Worm (Caenorhabditis elegans) whole organism, late embryonic: Measurements from ENCODE around the gene wht-6.
A peak's percentile ranks its signal among the peaks of the same experiment; 100 is the strongest.

Experiments used
- C08G9.2 ChIP-seq: sonication (generic microtip); optimal IDR thresholded peaks from 2 replicates; lab custom pipeline; 2016; ENCODE audit warnings: mild to moderate bottlenecking, missing genetic modification characterization, moderate library complexity, missing compliant biosample characterization
- F13H6.1 ChIP-seq: sonication (generic microtip); optimal IDR thresholded peaks from 2 replicates; lab custom pipeline; 2016; ENCODE audit warnings: missing genetic modification characterization, missing compliant biosample characterization
- K09A11.1 ChIP-seq: sonication (generic microtip); optimal IDR thresholded peaks from 2 replicates; lab custom pipeline; 2017; ENCODE audit warnings: antibody characterized with exemption, mild to moderate bottlenecking, missing genetic modification characterization, missing compliant biosample characterization; ENCODE audit not compliant: insufficient read depth
- T23F11.4 ChIP-seq: fragments of 200-800 bp; sonication (Bioruptor generic); optimal IDR thresholded peaks from 2 replicates; lab custom pipeline; 2018; ENCODE audit warnings: mild to moderate bottlenecking, missing genetic modification characterization, missing compliant biosample characterization
- ahr-1 ChIP-seq: sonication (generic microtip); optimal IDR thresholded peaks from 2 replicates; lab custom pipeline; 2016; ENCODE audit warnings: missing genetic modification characterization, missing compliant biosample characterization
- ama-1 ChIP-seq: fragments of 150-350 bp; optimal IDR thresholded peaks from 2 replicates; lab custom pipeline; 2014
- ceh-14 ChIP-seq: sonication (generic microtip); optimal IDR thresholded peaks from 2 replicates; lab custom pipeline; 2016; ENCODE audit warnings: missing genotype, missing genetic modification characterization, missing compliant biosample characterization
- ceh-2 ChIP-seq: sonication (generic microtip); optimal IDR thresholded peaks from 2 replicates; lab custom pipeline; 2016; ENCODE audit warnings: missing genotype, missing genetic modification characterization, missing compliant biosample characterization
- ceh-22 ChIP-seq: sonication (generic microtip); optimal IDR thresholded peaks from 2 replicates; lab custom pipeline; 2017; ENCODE audit warnings: missing biosample characterization, missing genetic modification characterization
- ceh-24 ChIP-seq: sonication (generic microtip); optimal IDR thresholded peaks from 2 replicates; lab custom pipeline; 2016; ENCODE audit warnings: mild to moderate bottlenecking, missing genetic modification characterization, missing compliant biosample characterization
- ceh-31 ChIP-seq: sonication (generic microtip); optimal IDR thresholded peaks from 2 replicates; lab custom pipeline; 2016; ENCODE audit warnings: missing genetic modification characterization, missing compliant biosample characterization
- ceh-34 ChIP-seq: sonication (generic microtip); optimal IDR thresholded peaks from 2 replicates; lab custom pipeline; 2016; ENCODE audit warnings: mild to moderate bottlenecking, missing genetic modification characterization, missing compliant biosample characterization
- ceh-45 ChIP-seq: fragments of 200-800 bp; sonication (Bioruptor generic); IDR thresholded peaks from 2 replicates; pipeline ENCODE4 v1.3.6; 2022; ENCODE audit warnings: missing genetic modification reagents, missing genetic modification characterization, missing compliant biosample characterization
- ceh-48 ChIP-seq: sonication (generic microtip); optimal IDR thresholded peaks from 2 replicates; lab custom pipeline; 2016; ENCODE audit warnings: missing genetic modification characterization, inconsistent platforms, missing compliant biosample characterization
- ceh-9 ChIP-seq: sonication (generic microtip); optimal IDR thresholded peaks from 2 replicates; lab custom pipeline; 2016; ENCODE audit warnings: mild to moderate bottlenecking, missing genetic modification characterization, inconsistent platforms, missing compliant biosample characterization
- che-1 ChIP-seq: sonication (generic microtip); optimal IDR thresholded peaks from 2 replicates; lab custom pipeline; 2016; ENCODE audit warnings: mild to moderate bottlenecking, missing genetic modification characterization, missing compliant biosample characterization
- dmd-4 ChIP-seq: sonication (generic microtip); optimal IDR thresholded peaks from 2 replicates; lab custom pipeline; 2016; ENCODE audit warnings: borderline replicate concordance, missing genetic modification characterization, missing compliant biosample characterization
- elt-4 ChIP-seq: sonication (generic microtip); optimal IDR thresholded peaks from 2 replicates; lab custom pipeline; 2016; ENCODE audit warnings: missing genetic modification characterization, missing compliant biosample characterization
- eyg-1 ChIP-seq: sonication (generic microtip); optimal IDR thresholded peaks from 2 replicates; lab custom pipeline; 2016; ENCODE audit warnings: missing genotype, missing genetic modification characterization, missing compliant biosample characterization
- fkh-10 ChIP-seq: fragments of 150-350 bp; optimal IDR thresholded peaks from 2 replicates; lab custom pipeline; 2014; ENCODE audit warnings: missing biosample characterization, missing genetic modification reagents, missing genetic modification characterization
- fkh-6 ChIP-seq: sonication (generic microtip); optimal IDR thresholded peaks from 2 replicates; lab custom pipeline; 2016; ENCODE audit warnings: missing genetic modification characterization, missing compliant biosample characterization
- hlh-13 ChIP-seq: fragments of 200-800 bp; sonication (Bioruptor generic); optimal IDR thresholded peaks from 2 replicates; lab custom pipeline; 2018; ENCODE audit warnings: mild to moderate bottlenecking, missing genetic modification characterization, missing compliant biosample characterization
- hlh-15 ChIP-seq: sonication (generic microtip); optimal IDR thresholded peaks from 2 replicates; lab custom pipeline; 2016; ENCODE audit warnings: missing genetic modification characterization, missing compliant biosample characterization
- hlh-30 ChIP-seq: sonication (generic microtip); optimal IDR thresholded peaks from 2 replicates; lab custom pipeline; 2017; ENCODE audit warnings: antibody characterized with exemption, missing genetic modification characterization, missing compliant biosample characterization; ENCODE audit not compliant: insufficient read depth
- hlh-8 ChIP-seq: sonication (generic microtip); optimal IDR thresholded peaks from 2 replicates; lab custom pipeline; 2016; ENCODE audit warnings: missing genotype, missing genetic modification characterization, missing compliant biosample characterization
- lim-6 ChIP-seq: sonication (generic microtip); optimal IDR thresholded peaks from 2 replicates; lab custom pipeline; 2016; ENCODE audit warnings: missing genetic modification characterization, missing compliant biosample characterization
- lin-11 ChIP-seq: fragments of 200-800 bp; sonication (Bioruptor generic); optimal IDR thresholded peaks from 2 replicates; lab custom pipeline; 2018; ENCODE audit warnings: mild to moderate bottlenecking, missing genetic modification characterization, missing compliant biosample characterization
- nfya-1 ChIP-seq: sonication (generic microtip); optimal IDR thresholded peaks from 2 replicates; lab custom pipeline; 2017; ENCODE audit warnings: missing genetic modification characterization, mild to moderate bottlenecking, missing compliant biosample characterization, antibody characterized with exemption, moderate library complexity
- nhr-11 ChIP-seq: fragments of 150-350 bp; optimal IDR thresholded peaks from 2 replicates; lab custom pipeline; 2014; ENCODE audit warnings: missing biosample characterization, missing genetic modification characterization
- npax-4 ChIP-seq: sonication (generic microtip); optimal IDR thresholded peaks from 2 replicates; lab custom pipeline; 2016; ENCODE audit warnings: missing genetic modification characterization, missing compliant biosample characterization
- odd-2 ChIP-seq: sonication (generic microtip); optimal IDR thresholded peaks from 2 replicates; lab custom pipeline; 2017; ENCODE audit warnings: antibody characterized with exemption, mild to moderate bottlenecking, missing genetic modification characterization, missing compliant biosample characterization
- pag-3 ChIP-seq: sonication (generic microtip); optimal IDR thresholded peaks from 2 replicates; lab custom pipeline; 2016; ENCODE audit warnings: missing compliant biosample characterization, missing genetic modification characterization, borderline replicate concordance
- pax-1 ChIP-seq: fragments of 150-350 bp; optimal IDR thresholded peaks from 2 replicates; lab custom pipeline; 2014; ENCODE audit warnings: missing biosample characterization, missing genetic modification characterization
- pha-2 ChIP-seq: sonication (generic microtip); optimal IDR thresholded peaks from 2 replicates; lab custom pipeline; 2017; ENCODE audit warnings: mild to moderate bottlenecking, missing genetic modification characterization, missing compliant biosample characterization
- pha-4 ChIP-seq: fragments of 150-350 bp; optimal IDR thresholded peaks from 2 replicates; lab custom pipeline; 2018; ENCODE audit warnings: missing biosample characterization, missing genetic modification reagents, missing genetic modification characterization
- pqm-1 ChIP-seq: sonication (generic microtip); optimal IDR thresholded peaks from 2 replicates; lab custom pipeline; 2016; ENCODE audit warnings: missing genetic modification characterization, missing compliant biosample characterization
- pros-1 ChIP-seq: fragments of 150-350 bp; optimal IDR thresholded peaks from 2 replicates; lab custom pipeline; 2014; ENCODE audit warnings: missing biosample characterization, missing genetic modification reagents, missing genetic modification characterization
- ref-2 ChIP-seq: sonication (generic microtip); optimal IDR thresholded peaks from 2 replicates; lab custom pipeline; 2016; ENCODE audit warnings: missing genetic modification characterization, missing compliant biosample characterization
- rnt-1 ChIP-seq: sonication (generic microtip); optimal IDR thresholded peaks from 2 replicates; lab custom pipeline; 2016; ENCODE audit warnings: missing genetic modification characterization, missing compliant biosample characterization
- sdc-2 ChIP-seq: sonication (generic microtip); optimal IDR thresholded peaks from 2 replicates; lab custom pipeline; 2016; ENCODE audit warnings: missing genotype, missing genetic modification characterization, missing compliant biosample characterization
- sox-4 ChIP-seq: sonication (generic microtip); optimal IDR thresholded peaks from 2 replicates; lab custom pipeline; 2017; ENCODE audit warnings: mild to moderate bottlenecking, missing genetic modification characterization, inconsistent platforms, missing compliant biosample characterization
- syd-9 ChIP-seq: sonication (generic microtip); optimal IDR thresholded peaks from 2 replicates; lab custom pipeline; 2016; ENCODE audit warnings: mild to moderate bottlenecking, missing genetic modification characterization, moderate library complexity, missing compliant biosample characterization
- tbx-2 ChIP-seq: sonication (generic microtip); optimal IDR thresholded peaks from 2 replicates; lab custom pipeline; 2016; ENCODE audit warnings: missing genetic modification characterization, missing compliant biosample characterization
- tbx-7 ChIP-seq: sonication (generic microtip); optimal IDR thresholded peaks from 2 replicates; lab custom pipeline; 2016; ENCODE audit warnings: missing genotype, missing genetic modification characterization, missing compliant biosample characterization
- ttx-3 ChIP-seq: sonication (generic microtip); optimal IDR thresholded peaks from 2 replicates; lab custom pipeline; 2016; ENCODE audit warnings: missing genetic modification reagents, missing genetic modification characterization, missing compliant biosample characterization
- unc-3 ChIP-seq, 2 experiments: fragments of 200-800 bp in 1 of 2; sonication (Bioruptor generic) in 1 of 2; sonication (generic microtip) in 1 of 2; conservative IDR thresholded peaks in 1 of 2; optimal IDR thresholded peaks in 1 of 2; 2 replicates each; pipeline versions ENCODE4 v1.3.6 to Lab custom; 2016 to 2022; ENCODE audit warnings: missing compliant biosample characterization in 2 of 2, missing genetic modification characterization in 2 of 2, missing genetic modification reagents in 1 of 2
- unc-42 ChIP-seq: sonication (generic microtip); optimal IDR thresholded peaks from 2 replicates; lab custom pipeline; 2016; ENCODE audit warnings: missing genotype, missing genetic modification characterization, missing compliant biosample characterization
- unc-55 ChIP-seq: sonication (generic microtip); optimal IDR thresholded peaks from 2 replicates; lab custom pipeline; 2017; ENCODE audit warnings: missing biosample characterization, missing genetic modification reagents, missing genetic modification characterization
- unc-86 ChIP-seq: sonication (generic microtip); optimal IDR thresholded peaks from 2 replicates; lab custom pipeline; 2016; ENCODE audit warnings: missing genetic modification characterization, missing compliant biosample characterization
- zip-5 ChIP-seq: sonication (generic microtip); optimal IDR thresholded peaks from 2 replicates; lab custom pipeline; 2016; ENCODE audit warnings: missing genetic modification characterization, missing compliant biosample characterization
- ztf-16 ChIP-seq: sonication (generic microtip); optimal IDR thresholded peaks from 2 replicates; lab custom pipeline; 2017; ENCODE audit warnings: missing genetic modification characterization, missing compliant biosample characterization

Gene wht-6

DNA sequence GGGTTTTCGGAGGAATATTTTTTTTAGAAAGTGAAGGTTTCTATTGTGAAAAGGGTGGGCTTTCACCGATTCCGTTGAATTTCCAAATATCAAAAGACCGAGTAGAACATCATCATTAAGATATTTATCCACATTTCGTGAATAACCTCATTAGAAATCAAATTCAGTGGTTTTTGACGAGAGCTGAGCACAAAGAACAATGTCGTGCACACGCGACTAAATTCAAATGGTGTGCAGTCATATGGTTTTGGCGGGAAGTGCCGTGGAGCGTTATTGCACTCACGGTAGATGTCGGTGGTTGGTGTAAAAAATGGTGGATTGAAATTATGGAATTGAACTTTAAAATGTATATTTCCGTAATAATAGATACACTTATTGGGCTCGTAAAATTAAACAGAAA, 18.9 kb upstream of the wht-6 start:
- TF ChIP-seq T23F11.4 (GFP tag; lab: Kevin White, UChicago) (no peak), hlh-30 (tag; lab: Kevin White, UChicago) (peak; percentile 81)

ce11 chrIII:6453665-6454064, 17.9 kb upstream of the wht-6 start:
- TF ChIP-seq pros-1 (tag; lab: Kevin White, UChicago) (peak; percentile 14), nhr-11 (tag; lab: Kevin White, UChicago) (no peak), pax-1 (tag; lab: Kevin White, UChicago) (no peak), hlh-13 (GFP tag; lab: Kevin White, UChicago) (peak; percentile 51), F13H6.1 (tag; lab: Kevin White, UChicago) (peak; percentile 54), nfya-1 (tag; lab: Kevin White, UChicago) (peak; percentile 83), pha-2 (tag; lab: Kevin White, UChicago) (peak; percentile 17), pag-3 (tag; lab: Kevin White, UChicago) (no peak), hlh-30 (tag; lab: Kevin White, UChicago) (peak; percentile 41), sox-4 (peak; percentile 60), unc-3 (GFP tag; conservative IDR thresholded peaks at IDR 0.05; lab: Robert Waterston, UW) (no peak), unc-3 (tag; optimal IDR thresholded peaks at IDR 0.05; lab: Kevin White, UChicago) (peak; percentile 36), elt-4 (tag; lab: Kevin White, UChicago) (no peak), lin-11 (tag; lab: Kevin White, UChicago) (peak; percentile 5), dmd-4 (tag; lab: Kevin White, UChicago) (no peak), eyg-1 (tag; lab: Kevin White, UChicago) (no peak), che-1 (tag; lab: Kevin White, UChicago) (peak; percentile 22), odd-2 (tag; lab: Kevin White, UChicago) (no peak), rnt-1 (tag; lab: Kevin White, UChicago) (peak; percentile 41), unc-86 (peak; percentile 31), ceh-24 (tag; lab: Kevin White, UChicago) (no peak), ceh-48 (tag; lab: Kevin White, UChicago) (peak; percentile 8), ceh-31 (tag; lab: Kevin White, UChicago) (peak; percentile 75), ceh-9 (tag; lab: Kevin White, UChicago) (no peak), ceh-45 (GFP tag; lab: Robert Waterston, UW) (no peak), fkh-6 (tag; lab: Kevin White, UChicago) (peak; percentile 56), C08G9.2 (tag; lab: Kevin White, UChicago) (no peak), ama-1 (lab: Kevin White, UChicago) (no peak), ttx-3 (peak; percentile 62), pha-4 (no peak), tbx-7 (tag; lab: Kevin White, UChicago) (no peak), ref-2 (peak; percentile 32), zip-5 (tag; lab: Kevin White, UChicago) (no peak), K09A11.1 (tag; lab: Kevin White, UChicago) (peak; percentile 19), ceh-22 (tag; lab: Kevin White, UChicago) (no peak), unc-42 (peak; percentile 56), npax-4 (no peak), pqm-1 (peak; percentile 32), ceh-14 (peak; percentile 68), ahr-1 (tag; lab: Kevin White, UChicago) (no peak), ceh-2 (peak; percentile 45), ztf-16 (peak; percentile 74), tbx-2 (tag; lab: Kevin White, UChicago) (peak; percentile 78), syd-9 (tag; lab: Kevin White, UChicago) (peak; percentile 33), sdc-2 (tag; lab: Kevin White, UChicago) (peak; percentile 55), lim-6 (tag; lab: Kevin White, UChicago) (peak; percentile 26), unc-55 (GFP tag; lab: Kevin White, UChicago) (no peak), hlh-15 (tag; lab: Kevin White, UChicago) (peak; percentile 5), fkh-10 (GFP tag; lab: Kevin White, UChicago) (no peak), hlh-8 (tag; lab: Kevin White, UChicago) (peak; percentile 11), ceh-34 (tag; lab: Kevin White, UChicago) (peak; percentile 87)
